Worm (Caenorhabditis elegans) whole organism, young adult: Measurements from ENCODE around the gene F40E10.5.
A peak's percentile ranks its signal among the peaks of the same experiment; 100 is the strongest.

Experiments used
- B0019.2 ChIP-seq: fragments of 200-800 bp; sonication (Bioruptor generic); conservative IDR thresholded peaks from 2 replicates; pipeline ENCODE4 v1.3.6; 2022; ENCODE audit warnings: missing genetic modification reagents, missing genetic modification characterization, missing compliant biosample characterization
- B0035.1 ChIP-seq: sonication (generic microtip); optimal IDR thresholded peaks from 2 replicates; lab custom pipeline; 2016; ENCODE audit warnings: missing genetic modification characterization, mild to moderate bottlenecking, missing compliant biosample characterization, missing genotype, missing genetic modification reagents
- B0261.1 ChIP-seq: sonication (generic microtip); optimal IDR thresholded peaks from 2 replicates; lab custom pipeline; 2016; ENCODE audit warnings: mild to moderate bottlenecking, missing genetic modification characterization, moderate library complexity, missing compliant biosample characterization
- C06A6.2 ChIP-seq: fragments of 200-800 bp; sonication (Bioruptor generic); conservative IDR thresholded peaks from 2 replicates; pipeline ENCODE4 v1.3.6; 2022; ENCODE audit warnings: missing genetic modification characterization, missing compliant biosample characterization
- F57C9.4 ChIP-seq: sonication (generic microtip); optimal IDR thresholded peaks from 2 replicates; lab custom pipeline; 2017; ENCODE audit warnings: mild to moderate bottlenecking, missing genetic modification characterization, missing compliant biosample characterization
- K12H6.12 ChIP-seq: fragments of 200-800 bp; sonication (Bioruptor generic); optimal IDR thresholded peaks from 2 replicates; lab custom pipeline; 2018; ENCODE audit warnings: mild to moderate bottlenecking, missing genetic modification characterization, missing compliant biosample characterization
- T07F8.4 ChIP-seq: sonication (generic microtip); optimal IDR thresholded peaks from 2 replicates; lab custom pipeline; 2016; ENCODE audit warnings: mild to moderate bottlenecking, missing genetic modification characterization, moderate library complexity, missing compliant biosample characterization
- Y53F4B.3 ChIP-seq: fragments of 200-800 bp; sonication (Bioruptor generic); IDR thresholded peaks from 2 replicates; pipeline ENCODE4 v1.3.6; 2022; ENCODE audit warnings: missing genetic modification reagents, missing genetic modification characterization, missing compliant biosample characterization
- Y79H2A.3 ChIP-seq: fragments of 200-800 bp; sonication (Bioruptor generic); conservative IDR thresholded peaks from 2 replicates; pipeline ENCODE4 v1.3.6; 2022; ENCODE audit warnings: missing genetic modification reagents, missing genetic modification characterization, missing compliant biosample characterization
- aptf-2 ChIP-seq: fragments of 200-800 bp; sonication (Bioruptor generic); conservative IDR thresholded peaks from 2 replicates; pipeline ENCODE4 v1.3.6; 2022; ENCODE audit warnings: missing genetic modification reagents, missing genetic modification characterization, missing compliant biosample characterization
- athp-1 ChIP-seq: sonication (generic microtip); optimal IDR thresholded peaks from 2 replicates; lab custom pipeline; 2017; ENCODE audit warnings: mild to moderate bottlenecking, missing genetic modification characterization, missing compliant biosample characterization
- attf-5 ChIP-seq: fragments of 200-800 bp; sonication (Bioruptor generic); optimal IDR thresholded peaks from 2 replicates; lab custom pipeline; 2018; ENCODE audit warnings: mild to moderate bottlenecking, missing genetic modification characterization, missing compliant biosample characterization
- cebp-2 ChIP-seq: fragments of 200-800 bp; sonication (Bioruptor generic); IDR thresholded peaks from 2 replicates; pipeline ENCODE4 v1.3.6; 2022; ENCODE audit warnings: missing genetic modification characterization, missing compliant biosample characterization
- ceh-100 ChIP-seq: fragments of 200-800 bp; sonication (Bioruptor generic); IDR thresholded peaks from 2 replicates; pipeline ENCODE4 v1.3.6; 2022; ENCODE audit warnings: missing genetic modification reagents, missing genetic modification characterization, missing compliant biosample characterization
- ceh-79 ChIP-seq: sonication (generic microtip); optimal IDR thresholded peaks from 2 replicates; lab custom pipeline; 2017; ENCODE audit warnings: mild to moderate bottlenecking, missing genetic modification characterization, missing compliant biosample characterization
- ceh-91 ChIP-seq: fragments of 200-800 bp; sonication (Bioruptor generic); IDR thresholded peaks from 2 replicates; pipeline ENCODE4 v1.3.6; 2022; ENCODE audit warnings: missing genetic modification reagents, missing genetic modification characterization, missing compliant biosample characterization
- die-1 ChIP-seq: sonication (generic microtip); optimal IDR thresholded peaks from 2 replicates; lab custom pipeline; 2016; ENCODE audit warnings: missing genotype, mild to moderate bottlenecking, missing genetic modification characterization, missing compliant biosample characterization
- dox-1 ChIP-seq: fragments of 200-800 bp; sonication (Bioruptor generic); IDR thresholded peaks from 2 replicates; pipeline ENCODE4 v1.3.6; 2022; ENCODE audit warnings: missing genetic modification reagents, missing genetic modification characterization, missing compliant biosample characterization
- efl-1 ChIP-seq: fragments of 150-350 bp; optimal IDR thresholded peaks from 2 replicates; lab custom pipeline; 2014; ENCODE audit warnings: missing biosample characterization, missing genetic modification reagents, missing genetic modification characterization
- egl-44 ChIP-seq: fragments of 200-800 bp; sonication (Bioruptor generic); IDR thresholded peaks from 2 replicates; pipeline ENCODE4 v1.3.6; 2022; ENCODE audit warnings: missing genetic modification reagents, missing genetic modification characterization, missing compliant biosample characterization
- ekl-4 ChIP-seq: fragments of 200-800 bp; sonication (Bioruptor generic); IDR thresholded peaks from 2 replicates; pipeline ENCODE4 v1.3.6; 2022; ENCODE audit warnings: missing genetic modification reagents, missing genetic modification characterization, missing compliant biosample characterization
- fkh-3 ChIP-seq: sonication (generic microtip); optimal IDR thresholded peaks from 2 replicates; lab custom pipeline; 2016; ENCODE audit warnings: mild to moderate bottlenecking, missing genetic modification characterization, missing compliant biosample characterization
- hlh-26 ChIP-seq: fragments of 200-800 bp; sonication (Bioruptor generic); conservative IDR thresholded peaks from 2 replicates; pipeline ENCODE4 v1.3.6; 2022; ENCODE audit warnings: missing genetic modification reagents, missing genetic modification characterization, missing compliant biosample characterization
- lin-40 ChIP-seq: sonication (generic microtip); optimal IDR thresholded peaks from 2 replicates; lab custom pipeline; 2016; ENCODE audit warnings: missing genetic modification characterization, mild to moderate bottlenecking, missing compliant biosample characterization, missing genotype, missing genetic modification reagents
- madf-8 ChIP-seq: fragments of 200-800 bp; sonication (Bioruptor generic); conservative IDR thresholded peaks from 2 replicates; pipeline ENCODE4 v1.3.6; 2022; ENCODE audit warnings: missing genetic modification reagents, missing genetic modification characterization, missing compliant biosample characterization
- mcd-1 ChIP-seq: fragments of 200-800 bp; sonication (Bioruptor generic); IDR thresholded peaks from 2 replicates; pipeline ENCODE4 v1.3.6; 2022; ENCODE audit warnings: missing genetic modification reagents, missing genetic modification characterization, missing compliant biosample characterization
- mxl-1 ChIP-seq: sonication (generic microtip); optimal IDR thresholded peaks from 2 replicates; lab custom pipeline; 2016; ENCODE audit warnings: missing genetic modification characterization, missing compliant biosample characterization
- nhr-179 ChIP-seq: sonication (generic microtip); optimal IDR thresholded peaks from 2 replicates; lab custom pipeline; 2016; ENCODE audit warnings: mild to moderate bottlenecking, missing genetic modification characterization, missing compliant biosample characterization
- nhr-80 ChIP-seq: sonication (generic microtip); optimal IDR thresholded peaks from 2 replicates; lab custom pipeline; 2016; ENCODE audit warnings: missing genetic modification characterization, missing compliant biosample characterization
- repo-1 ChIP-seq: sonication (generic microtip); optimal IDR thresholded peaks from 2 replicates; lab custom pipeline; 2017; ENCODE audit warnings: mild to moderate bottlenecking, missing genetic modification characterization, missing compliant biosample characterization
- sdz-38 ChIP-seq: sonication (generic microtip); optimal IDR thresholded peaks from 2 replicates; lab custom pipeline; 2016; ENCODE audit warnings: missing genotype, missing genetic modification characterization, missing compliant biosample characterization
- sea-2 ChIP-seq: fragments of 200-800 bp; sonication (Bioruptor generic); IDR thresholded peaks from 2 replicates; pipeline ENCODE4 v1.3.6; 2022; ENCODE audit warnings: missing genetic modification characterization, missing compliant biosample characterization
- snpc-1.3 ChIP-seq: sonication (generic microtip); optimal IDR thresholded peaks from 2 replicates; lab custom pipeline; 2017; ENCODE audit warnings: missing genetic modification characterization, mild to moderate bottlenecking, missing compliant biosample characterization, antibody characterized with exemption, moderate library complexity, missing genotype, missing genetic modification reagents; ENCODE audit not compliant: insufficient read depth
- snpc-4 ChIP-seq, 5 experiments: fragments of 150-350 bp in 1 of 5; sonication (generic microtip) in 4 of 5; optimal IDR thresholded peaks; 2 replicates each; lab custom pipeline; 2014 to 2018; ENCODE audit warnings: missing genetic modification characterization in 5 of 5, missing biosample characterization in 3 of 5, antibody characterized with exemption in 2 of 5, mild to moderate bottlenecking in 2 of 5, missing compliant biosample characterization in 2 of 5, missing genotype in 2 of 5, moderate library complexity in 2 of 5, missing genetic modification reagents in 1 of 5
- unc-130 ChIP-seq: sonication (generic microtip); optimal IDR thresholded peaks from 2 replicates; lab custom pipeline; 2016; ENCODE audit warnings: missing genetic modification reagents, missing genetic modification characterization, missing compliant biosample characterization
- unc-62 ChIP-seq: fragments of 150-350 bp; optimal IDR thresholded peaks from 2 replicates; lab custom pipeline; 2014; ENCODE audit warnings: missing biosample characterization, missing genetic modification reagents, missing genetic modification characterization
- ztf-25 ChIP-seq: fragments of 200-800 bp; sonication (Bioruptor generic); IDR thresholded peaks from 2 replicates; pipeline ENCODE4 v1.3.6; 2022; ENCODE audit warnings: missing genetic modification reagents, missing genetic modification characterization, missing compliant biosample characterization
- ztf-26 ChIP-seq: sonication (generic microtip); optimal IDR thresholded peaks from 2 replicates; lab custom pipeline; 2017; ENCODE audit warnings: missing genetic modification characterization, missing compliant biosample characterization

F40E10.5 gene

DNA sequence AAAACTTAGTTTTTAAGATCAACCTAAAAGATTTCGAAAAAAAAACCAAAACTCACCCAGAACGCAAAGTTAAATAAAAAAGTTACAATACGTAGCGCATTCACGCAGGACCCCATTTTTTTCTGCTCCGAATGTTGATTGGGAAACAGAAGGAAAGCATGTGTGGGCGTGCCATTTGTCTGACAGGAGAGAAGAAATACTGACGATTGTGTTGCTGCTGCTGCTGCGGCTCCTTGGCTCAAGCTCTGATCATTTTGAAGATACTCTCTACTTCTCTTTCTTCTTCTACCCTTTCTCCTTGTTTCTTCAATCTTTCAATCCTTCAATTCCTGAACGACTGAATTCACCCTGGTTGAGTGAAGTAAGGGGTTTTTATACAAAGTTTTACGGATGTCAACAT lies 27.7 kb downstream of the F40E10.5 start, which contains the start of gene tsp-8:
Gene tsp-8, minus strand, starts transcription at position 185 of the 400 bp plus-strand sequence.
- TF ChIP-seq nhr-179 (tag; lab: Kevin White, UChicago), result no peak

DNA sequence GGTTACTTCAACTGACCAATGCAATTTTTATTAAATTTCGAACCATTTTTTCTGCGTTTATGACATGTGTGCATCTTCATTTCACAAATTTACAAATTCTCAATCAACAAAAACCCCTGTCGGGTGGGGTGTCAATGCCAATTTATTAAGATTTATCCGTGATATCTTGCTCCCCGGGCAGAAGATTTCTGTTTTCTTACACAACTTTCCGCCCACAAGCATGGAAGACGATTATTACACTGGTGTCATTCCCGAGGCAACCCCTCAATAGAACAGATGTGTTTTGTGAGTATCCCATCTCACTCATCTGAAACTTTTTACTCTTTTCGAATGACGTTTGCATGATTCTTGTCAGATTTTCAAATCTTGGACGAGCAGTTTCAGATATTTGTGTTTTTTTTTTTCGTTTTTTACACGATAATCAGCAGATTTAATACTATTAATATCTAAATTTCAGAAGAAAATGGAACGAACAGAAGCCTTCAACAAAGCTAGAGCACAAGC lies 30.3 kb downstream of the F40E10.5 start, which contains the start of gene F33C8.4:
Gene F33C8.4, plus strand, starts transcription at position 454 of the 504 bp plus-strand sequence.
- TF ChIP-seq T07F8.4 (tag; lab: Kevin White, UChicago) (no peak), lin-40 (tag; lab: Kevin White, UChicago) (no peak), sdz-38 (tag; lab: Kevin White, UChicago) (no peak), C06A6.2 (GFP tag; lab: Robert Waterston, UW) (no peak), B0261.1 (tag; lab: Kevin White, UChicago) (no peak), mcd-1 (GFP tag; lab: Robert Waterston, UW) (no peak), mxl-1 (tag; lab: Kevin White, UChicago) (no peak), ceh-100 (GFP tag; lab: Robert Waterston, UW) (no peak), efl-1 (no peak), ceh-79 (tag; lab: Kevin White, UChicago) (no peak), madf-8 (GFP tag; lab: Robert Waterston, UW) (no peak), Y79H2A.3 (GFP tag; lab: Robert Waterston, UW) (no peak), ztf-26 (no peak), repo-1 (tag; lab: Kevin White, UChicago) (no peak), die-1 (tag; lab: Kevin White, UChicago) (no peak)

DNA sequence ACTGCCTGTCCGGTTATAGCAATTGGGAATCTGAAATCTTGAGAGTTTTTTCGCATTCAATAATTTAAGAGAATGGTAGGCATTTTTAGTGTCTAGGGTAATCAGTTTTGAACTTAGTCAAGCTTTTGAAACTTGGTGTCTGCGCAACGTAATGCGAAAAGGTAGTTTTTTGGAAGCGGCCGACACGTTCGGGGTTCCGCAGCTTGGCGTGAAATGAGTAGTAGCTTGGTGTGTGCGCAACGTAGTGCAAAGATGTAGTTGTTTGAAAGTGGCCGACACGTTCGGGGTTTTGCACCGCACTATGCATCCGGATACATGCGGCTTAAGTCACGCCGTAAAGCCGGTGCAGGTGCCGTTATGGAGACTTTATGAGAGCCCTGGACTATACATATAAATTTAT lies 34.6 kb downstream of the F40E10.5 start:
- TF ChIP-seq nhr-179 (tag; lab: Kevin White, UChicago), result no peak
- TF ChIP-seq snpc-4 (GFP tag; optimal IDR thresholded peaks at IDR 0.05; lab: Kevin White, UChicago), result no peak
- TF ChIP-seq snpc-4 (tag; optimal IDR thresholded peaks at IDR 0.05; lab: Kevin White, UChicago), result peak in 2 of 4 experiments; percentile 58 to 81
- TF ChIP-seq ztf-25 (GFP tag; lab: Robert Waterston, UW), result no peak
- no peak for TF ChIP-seq unc-130 (GFP tag; lab: Kevin White, UChicago)

DNA sequence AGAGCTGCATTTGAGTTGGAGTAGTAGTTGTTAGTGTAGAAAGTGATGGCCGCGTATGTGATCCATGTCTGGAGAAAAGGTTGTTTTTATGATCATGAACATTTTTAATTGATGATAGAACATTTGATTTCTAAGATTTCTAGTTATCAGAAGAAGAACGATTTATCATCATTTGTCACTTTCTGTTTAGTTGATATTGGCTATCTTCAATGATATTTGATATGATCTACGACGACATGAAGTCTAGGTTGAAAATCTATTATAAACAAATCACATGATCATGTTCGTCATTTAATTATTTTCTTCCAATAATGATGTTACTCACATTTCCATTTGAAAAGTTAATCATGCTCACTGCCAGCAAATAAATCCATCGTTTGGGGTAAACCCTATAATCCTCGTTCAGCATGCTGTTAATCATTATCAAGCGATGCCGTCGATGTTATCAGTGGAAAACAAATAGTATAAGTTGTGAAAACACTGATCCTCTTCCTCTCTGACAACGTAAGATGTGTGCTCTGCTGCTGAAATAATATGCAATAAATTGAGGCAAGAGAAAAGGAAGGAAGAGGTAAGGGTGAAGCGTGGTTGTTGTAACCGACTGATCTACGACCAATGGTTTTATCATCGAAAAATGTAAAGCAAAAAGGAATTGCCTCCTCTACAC lies 35.5 kb downstream of the F40E10.5 start:
- peak; percentile 51 for TF ChIP-seq nhr-80 (tag; lab: Kevin White, UChicago)
- TF ChIP-seq unc-62 (GFP tag; lab: Kevin White, UChicago), result peak; percentile 10
- no peak for TF ChIP-seq hlh-26 (GFP tag; lab: Robert Waterston, UW)

DNA sequence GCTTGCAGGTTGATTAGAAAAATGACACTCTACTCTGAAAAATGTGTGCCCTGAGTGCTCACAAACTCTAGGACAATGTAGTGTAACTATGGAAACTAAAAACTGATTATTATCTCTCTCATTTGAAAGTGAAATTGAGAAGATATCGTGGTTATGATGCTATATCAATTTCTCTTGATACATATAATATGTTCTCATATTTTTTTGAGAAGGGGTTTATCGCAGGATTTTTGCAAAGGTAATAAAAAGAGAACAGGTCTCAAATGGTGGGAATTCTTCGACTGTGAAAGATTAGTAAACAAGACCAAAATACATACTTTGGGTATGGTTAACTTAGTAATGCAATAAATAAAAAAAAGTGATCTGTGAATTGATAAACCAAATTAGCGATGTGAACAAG lies 36.0 kb downstream of the F40E10.5 start:
- TF ChIP-seq snpc-4 (GFP tag; optimal IDR thresholded peaks at IDR 0.05; lab: Kevin White, UChicago) (no peak), snpc-4 (tag; optimal IDR thresholded peaks at IDR 0.05; lab: Kevin White, UChicago) (no peak), egl-44 (GFP tag; lab: Robert Waterston, UW) (no peak), attf-5 (GFP tag; lab: Kevin White, UChicago) (no peak), F57C9.4 (tag; lab: Kevin White, UChicago) (no peak), ekl-4 (GFP tag; lab: Robert Waterston, UW) (no peak)

DNA sequence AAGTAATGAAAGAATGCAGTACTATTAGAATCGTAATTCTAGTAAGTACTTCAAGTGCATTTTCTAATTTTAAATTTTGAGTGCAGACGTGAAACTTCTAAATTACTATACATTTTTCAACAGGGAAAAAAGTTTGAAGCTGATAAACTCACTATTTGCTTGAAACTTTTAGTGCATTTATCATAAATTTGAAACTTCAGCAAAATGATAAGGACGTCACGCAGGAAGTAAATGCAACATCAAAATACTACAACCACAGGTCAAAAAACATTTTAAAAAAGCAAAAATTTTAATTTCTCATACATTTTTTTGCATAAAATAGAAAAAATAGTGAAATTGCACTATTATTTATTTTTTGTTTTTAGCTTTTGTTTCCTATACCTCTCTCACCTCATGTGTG lies 37.9 kb downstream of the F40E10.5 start:
- TF ChIP-seq B0035.1 (tag; lab: Kevin White, UChicago), result no peak
- no peak for TF ChIP-seq athp-1
- no peak for TF ChIP-seq fkh-3 (tag; lab: Kevin White, UChicago)
- no peak for TF ChIP-seq dox-1 (GFP tag; lab: Robert Waterston, UW)
- no peak for TF ChIP-seq snpc-1.3 (tag; lab: Kevin White, UChicago)
- TF ChIP-seq sea-2 (GFP tag; lab: Robert Waterston, UW), result no peak
- TF ChIP-seq K12H6.12 (tag; lab: Kevin White, UChicago), result no peak
- TF ChIP-seq madf-8 (GFP tag; lab: Robert Waterston, UW), result no peak
- TF ChIP-seq unc-130 (GFP tag; lab: Kevin White, UChicago), result no peak
- no peak for TF ChIP-seq aptf-2 (GFP tag; lab: Robert Waterston, UW)
- TF ChIP-seq ceh-100 (GFP tag; lab: Robert Waterston, UW), result no peak
- TF ChIP-seq Y53F4B.3 (GFP tag; lab: Robert Waterston, UW), result no peak
- TF ChIP-seq ceh-91 (GFP tag; lab: Robert Waterston, UW), result no peak
- TF ChIP-seq Y79H2A.3 (GFP tag; lab: Robert Waterston, UW), result no peak
- no peak for TF ChIP-seq B0019.2 (GFP tag; lab: Robert Waterston, UW)
- TF ChIP-seq cebp-2 (GFP tag; lab: Robert Waterston, UW), result no peak
